Worm (Caenorhabditis elegans) whole organism, L2 larva: ENCODE measurements around the gene dmsr-14.

Experiments used
- blmp-1 ChIP-seq: sonication (generic microtip); optimal IDR thresholded peaks from 2 replicates; lab custom pipeline; 2017; ENCODE audit warnings: missing genetic modification characterization, mild to moderate bottlenecking, missing compliant biosample characterization, antibody characterized with exemption, moderate library complexity; ENCODE audit not compliant: insufficient read depth
- dmd-4 ChIP-seq: sonication (generic microtip); optimal IDR thresholded peaks from 2 replicates; lab custom pipeline; 2017; ENCODE audit warnings: missing biosample characterization, missing genetic modification characterization
- lin-11 ChIP-seq: fragments of 150-350 bp; sonication (generic microtip); optimal IDR thresholded peaks from 2 replicates; lab custom pipeline; 2014; ENCODE audit warnings: missing biosample characterization, missing genetic modification characterization, inconsistent platforms, mixed read lengths
- skn-1 ChIP-seq: sonication (generic microtip); optimal IDR thresholded peaks from 2 replicates; lab custom pipeline; 2017; ENCODE audit warnings: missing biosample characterization, missing genetic modification characterization
- unc-62 ChIP-seq: fragments of 150-350 bp; optimal IDR thresholded peaks from 2 replicates; lab custom pipeline; 2014; ENCODE audit warnings: missing biosample characterization, missing genetic modification reagents, missing genetic modification characterization

ce11 chrV:6854711-6855110 is 37.6 kb upstream of the dmsr-14 start, which contains the start of gene gpa-10:
- TF ChIP-seq lin-11 (no peak), dmd-4 (no peak), skn-1 (tag; lab: Kevin White, UChicago) (no peak), unc-62 (GFP tag; lab: Kevin White, UChicago) (no peak), blmp-1 (no peak)
